Fruit fly (Drosophila melanogaster): ENCODE results near the gene Svil.
A peak's percentile ranks its signal among the peaks of the same experiment; 100 is the strongest.

- TF ChIP-seq ey (GFP tag; optimal IDR thresholded peaks at IDR 0.05) (no peak), usp (GFP tag; optimal IDR thresholded peaks at IDR 0.05) (no peak), psq (GFP tag; optimal IDR thresholded peaks at IDR 0.05) (no peak), Rel (GFP tag; optimal IDR thresholded peaks at IDR 0.05) (no peak), Rel (tag; optimal IDR thresholded peaks at IDR 0.05) (no peak), GATAd (GFP tag; optimal IDR thresholded peaks at IDR 0.05) (no peak), pan (optimal IDR thresholded peaks at IDR 0.05) (no peak), lola (GFP tag; optimal IDR thresholded peaks at IDR 0.05) (no peak), Hr83 (GFP tag; optimal IDR thresholded peaks at IDR 0.05; ENCODE audit: poor library complexity, severe bottlenecking) (no peak), h (GFP tag; optimal IDR thresholded peaks at IDR 0.05) (peak; percentile 29), Vsx2 (GFP tag; optimal IDR thresholded peaks at IDR 0.05; ENCODE audit: partially characterized antibody) (no peak), HLH106 (tag; optimal IDR thresholded peaks at IDR 0.05) (no peak), Mio (GFP tag; optimal IDR thresholded peaks at IDR 0.05) (no peak)
Observed at dm6 chr3L:2400227-2400840, 22.9 kb downstream of the Svil start.
